Fruit fly (Drosophila melanogaster) whole organism, embryonic: Measurements from ENCODE around the gene GC.

Experiments
- Adf1 ChIP-seq: fragments of 200-800 bp; sonication (Bioruptor generic); IDR thresholded peaks from 2 replicates; pipeline ENCODE4 v1.3.6; 2022; ENCODE audit warnings: missing biosample characterization, missing genetic modification characterization
- Awh ChIP-seq: fragments of 200-800 bp; sonication (Bioruptor generic); IDR thresholded peaks from 2 replicates; pipeline ENCODE4, ENCODE4 v1.3.6; 2022; ENCODE audit warnings: missing biosample characterization, missing genetic modification characterization
- B-H1 ChIP-seq: fragments of 200-800 bp; sonication (Bioruptor generic); IDR thresholded peaks from 3 replicates; pipeline ENCODE4 v1.3.6; 2022; ENCODE audit warnings: missing biosample characterization, missing genetic modification characterization
- Bdp1 ChIP-seq: fragments of 200-800 bp; sonication (Bioruptor generic); optimal IDR thresholded peaks from 3 replicates; lab custom pipeline; 2016; ENCODE audit warnings: missing biosample characterization, missing genetic modification characterization
- CG12219 ChIP-seq: fragments of 200-800 bp; sonication (Bioruptor generic); optimal IDR thresholded peaks from 3 replicates; lab custom pipeline; 2018; ENCODE audit warnings: missing biosample characterization, mild to moderate bottlenecking, missing genetic modification characterization
- CG13424 ChIP-seq: fragments of 200-800 bp; sonication (Bioruptor generic); optimal IDR thresholded peaks from 2 replicates; lab custom pipeline; 2019; ENCODE audit warnings: missing biosample characterization, mild to moderate bottlenecking, missing genetic modification characterization, moderate library complexity
- CG16813 ChIP-seq: fragments of 200-800 bp; sonication (Bioruptor generic); IDR thresholded peaks from 3 replicates; pipeline ENCODE4 v1.3.6; 2022; ENCODE audit warnings: missing biosample characterization, missing genetic modification characterization; ENCODE audit not compliant: partially characterized antibody
- CG17359 ChIP-seq: fragments of 200-800 bp; sonication (Bioruptor generic); optimal IDR thresholded peaks from 3 replicates; lab custom pipeline; 2018; ENCODE audit warnings: missing biosample characterization, mild to moderate bottlenecking, missing genetic modification characterization, moderate library complexity
- CG18764 ChIP-seq: fragments of 200-800 bp; sonication (Bioruptor generic); optimal IDR thresholded peaks from 3 replicates; lab custom pipeline; 2016; ENCODE audit warnings: missing biosample characterization, missing genetic modification characterization
- CG3163 ChIP-seq: fragments of 200-800 bp; sonication (Bioruptor generic); optimal IDR thresholded peaks from 3 replicates; lab custom pipeline; 2016; ENCODE audit warnings: missing biosample characterization, missing genetic modification characterization
- CG34224 ChIP-seq: fragments of 200-800 bp; sonication (Bioruptor generic); IDR thresholded peaks from 3 replicates; pipeline ENCODE4 v1.3.6; 2022; ENCODE audit warnings: missing biosample characterization, missing genetic modification characterization; ENCODE audit not compliant: partially characterized antibody
- CG4282 ChIP-seq: fragments of 200-800 bp; sonication (Bioruptor generic); optimal IDR thresholded peaks from 2 replicates; lab custom pipeline; 2016; ENCODE audit warnings: missing biosample characterization, missing genetic modification characterization
- CG5180 ChIP-seq: fragments of 200-800 bp; sonication (Bioruptor generic); optimal IDR thresholded peaks from 3 replicates; lab custom pipeline; 2017; ENCODE audit warnings: missing biosample characterization, missing genetic modification characterization, mild to moderate bottlenecking, moderate library complexity, missing genetic modification reagents
- CG5953 ChIP-seq: fragments of 200-800 bp; sonication (Bioruptor generic); IDR thresholded peaks from 2 replicates; pipeline ENCODE4 v1.3.6; 2022; ENCODE audit warnings: missing biosample characterization, missing genetic modification characterization
- CG7556 ChIP-seq: fragments of 200-800 bp; sonication (Bioruptor generic); optimal IDR thresholded peaks from 2 replicates; lab custom pipeline; 2017; ENCODE audit warnings: missing biosample characterization, mild to moderate bottlenecking, missing genetic modification characterization
- CG8765 ChIP-seq: fragments of 200-800 bp; sonication (Bioruptor generic); IDR thresholded peaks from 2 replicates; pipeline ENCODE4 v1.3.6; 2022; ENCODE audit warnings: missing biosample characterization, missing genetic modification characterization
- Dfd ChIP-seq, 2 experiments: fragments of >200 bp; optimal IDR thresholded peaks; 2 replicates each; lab custom pipeline; 2017; ENCODE audit warnings: missing biosample characterization in 2 of 2, missing genetic modification characterization in 2 of 2
- Drgx ChIP-seq: fragments of 200-800 bp; sonication (Bioruptor generic); IDR thresholded peaks from 2 replicates; pipeline ENCODE4 v1.3.6; 2022; ENCODE audit warnings: missing biosample characterization, missing genetic modification characterization
- Ets65A ChIP-seq: fragments of 200-800 bp; sonication (Bioruptor generic); peaks from one replicate; lab custom pipeline; 2016; ENCODE audit warnings: missing biosample characterization, missing genetic modification characterization
- Fer1 ChIP-seq: fragments of 200-800 bp; sonication (Bioruptor generic); optimal IDR thresholded peaks from 2 replicates; lab custom pipeline; 2017; ENCODE audit warnings: missing biosample characterization, mild to moderate bottlenecking, missing genetic modification characterization
- Hr78 ChIP-seq, 2 experiments: fragments of 200-800 bp in 1 of 2; fragments of >200 bp in 1 of 2; sonication (Bioruptor generic) in 1 of 2; optimal IDR thresholded peaks; 2 replicates each; lab custom pipeline; 2017 to 2019; ENCODE audit warnings: missing biosample characterization in 2 of 2, missing genetic modification characterization in 2 of 2, mild to moderate bottlenecking in 1 of 2, moderate library complexity in 1 of 2
- Hsf ChIP-seq: fragments of 200-800 bp; sonication (Bioruptor generic); optimal IDR thresholded peaks from 3 replicates; lab custom pipeline; 2016; ENCODE audit warnings: missing biosample characterization, missing genetic modification characterization
- Lhr ChIP-seq: fragments of 200-800 bp; sonication (Bioruptor generic); optimal IDR thresholded peaks from 3 replicates; lab custom pipeline; 2017; ENCODE audit warnings: mild to moderate bottlenecking, missing biosample characterization, missing genetic modification reagents, missing genetic modification characterization
- Lpt ChIP-seq: fragments of >200 bp; optimal IDR thresholded peaks from 2 replicates; lab custom pipeline; 2018; ENCODE audit warnings: missing biosample characterization, missing genetic modification characterization
- MBD-R2 ChIP-seq: fragments of 200-800 bp; sonication (Bioruptor generic); IDR thresholded peaks from 2 replicates; pipeline ENCODE4 v1.3.6; 2022; ENCODE audit warnings: missing biosample characterization, missing genetic modification characterization
- NC2α ChIP-seq: fragments of 200-800 bp; sonication (Bioruptor generic); optimal IDR thresholded peaks from 2 replicates; lab custom pipeline; 2016; ENCODE audit warnings: missing biosample characterization, missing genetic modification characterization
- Sin3A ChIP-seq: fragments of >200 bp; optimal IDR thresholded peaks from 2 replicates; lab custom pipeline; 2018
- Usf ChIP-seq: fragments of 200-800 bp; sonication (Bioruptor generic); optimal IDR thresholded peaks from 2 replicates; lab custom pipeline; 2017; ENCODE audit warnings: missing genotype, missing biosample characterization, missing genetic modification characterization
- Xbp1 ChIP-seq: fragments of 200-800 bp; sonication (Bioruptor generic); optimal IDR thresholded peaks from 3 replicates; lab custom pipeline; 2016; ENCODE audit warnings: missing biosample characterization, mild to moderate bottlenecking, missing genetic modification characterization
- Xrp1 ChIP-seq: fragments of 200-800 bp; sonication (Bioruptor generic); IDR thresholded peaks from 2 replicates; pipeline ENCODE4 v1.3.6; 2022; ENCODE audit warnings: missing biosample characterization, missing genetic modification characterization
- abd-A ChIP-seq: fragments of 200-800 bp; sonication (Bioruptor generic); optimal IDR thresholded peaks from 3 replicates; lab custom pipeline; 2019; ENCODE audit warnings: missing biosample characterization, mild to moderate bottlenecking, missing genetic modification characterization, moderate library complexity
- ash1 ChIP-seq: fragments of 200-800 bp; sonication (Bioruptor generic); optimal IDR thresholded peaks from 2 replicates; lab custom pipeline; 2018; ENCODE audit warnings: missing biosample characterization, mild to moderate bottlenecking, missing genetic modification characterization
- az2 ChIP-seq: fragments of 200-800 bp; sonication (Bioruptor generic); optimal IDR thresholded peaks from 3 replicates; lab custom pipeline; 2016; ENCODE audit warnings: missing biosample characterization, missing genetic modification characterization
- bab2 ChIP-seq: fragments of 200-800 bp; sonication (Bioruptor generic); optimal IDR thresholded peaks from 2 replicates; lab custom pipeline; 2016; ENCODE audit warnings: missing biosample characterization, missing genetic modification characterization
- bcd ChIP-seq: fragments of 200-800 bp; sonication (Bioruptor generic); optimal IDR thresholded peaks from 2 replicates; lab custom pipeline; 2017; ENCODE audit warnings: missing biosample characterization, mild to moderate bottlenecking, missing genetic modification characterization
- ci ChIP-seq: fragments of 200-800 bp; sonication (Bioruptor generic); IDR thresholded peaks from 3 replicates; pipeline ENCODE4 v1.3.6; 2022; ENCODE audit warnings: missing biosample characterization, missing genetic modification characterization
- cwo ChIP-seq: fragments of 200-800 bp; sonication (Bioruptor generic); optimal IDR thresholded peaks from 3 replicates; lab custom pipeline; 2017; ENCODE audit warnings: missing biosample characterization, missing genetic modification characterization, mild to moderate bottlenecking, moderate library complexity, missing genetic modification reagents
- da ChIP-seq: fragments of 200-800 bp; sonication (Bioruptor generic); optimal IDR thresholded peaks from 2 replicates; lab custom pipeline; 2016; ENCODE audit warnings: missing biosample characterization, missing genetic modification characterization
- dm ChIP-seq: fragments of 200-800 bp; sonication (Bioruptor generic); optimal IDR thresholded peaks from 3 replicates; lab custom pipeline; 2016; ENCODE audit warnings: missing biosample characterization, missing genetic modification characterization
- fd96Cb ChIP-seq: fragments of 200-800 bp; sonication (Bioruptor generic); optimal IDR thresholded peaks from 2 replicates; lab custom pipeline; 2018; ENCODE audit warnings: missing biosample characterization, mild to moderate bottlenecking, missing genetic modification characterization, moderate library complexity
- gt ChIP-seq: fragments of 200-800 bp; sonication (Bioruptor generic); IDR thresholded peaks from 2 replicates; pipeline ENCODE4 v1.3.6; 2022; ENCODE audit warnings: missing biosample characterization, missing genetic modification characterization
- hkb ChIP-seq, 2 experiments: fragments of 200-800 bp in 1 of 2; fragments of >200 bp in 1 of 2; sonication (Bioruptor generic) in 1 of 2; IDR thresholded peaks in 1 of 2; optimal IDR thresholded peaks in 1 of 2; 2 replicates each; pipeline versions ENCODE4 v1.3.6 to Lab custom; 2017 to 2022; ENCODE audit warnings: missing biosample characterization in 1 of 2, missing genetic modification characterization in 1 of 2
- inv ChIP-seq: fragments of 200-800 bp; sonication (Bioruptor generic); IDR thresholded peaks from 2 replicates; pipeline ENCODE4 v1.3.6; 2022; ENCODE audit warnings: missing biosample characterization, missing genetic modification characterization; ENCODE audit not compliant: partially characterized antibody
- klu ChIP-seq: fragments of 200-800 bp; sonication (Bioruptor generic); IDR thresholded peaks from 2 replicates; pipeline ENCODE4 v1.3.6; 2022; ENCODE audit warnings: missing biosample characterization, missing genetic modification characterization
- knrl ChIP-seq: fragments of 200-800 bp; sonication (Bioruptor generic); IDR thresholded peaks from 3 replicates; pipeline ENCODE4 v1.3.6; 2022; ENCODE audit warnings: missing biosample characterization, missing genetic modification characterization; ENCODE audit not compliant: partially characterized antibody
- lilli ChIP-seq: fragments of 200-800 bp; sonication (Bioruptor generic); optimal IDR thresholded peaks from 3 replicates; lab custom pipeline; 2016; ENCODE audit warnings: missing biosample characterization, missing genetic modification characterization
- nerfin-1 ChIP-seq: fragments of 200-800 bp; sonication (Bioruptor generic); optimal IDR thresholded peaks from 3 replicates; lab custom pipeline; 2019; ENCODE audit warnings: missing biosample characterization, mild to moderate bottlenecking, missing genetic modification characterization, moderate library complexity
- pnt ChIP-seq: fragments of 200-800 bp; sonication (Bioruptor generic); optimal IDR thresholded peaks from 3 replicates; lab custom pipeline; 2016; ENCODE audit warnings: missing biosample characterization, missing genetic modification characterization
- salm ChIP-seq: fragments of 200-800 bp; sonication (Bioruptor generic); optimal IDR thresholded peaks from 2 replicates; lab custom pipeline; 2018; ENCODE audit warnings: missing biosample characterization, mild to moderate bottlenecking, missing genetic modification characterization
- tup ChIP-seq: fragments of 200-800 bp; sonication (Bioruptor generic); optimal IDR thresholded peaks from 2 replicates; lab custom pipeline; 2016; ENCODE audit warnings: missing biosample characterization, mild to moderate bottlenecking, missing genetic modification characterization, moderate library complexity

The GC gene

DNA sequence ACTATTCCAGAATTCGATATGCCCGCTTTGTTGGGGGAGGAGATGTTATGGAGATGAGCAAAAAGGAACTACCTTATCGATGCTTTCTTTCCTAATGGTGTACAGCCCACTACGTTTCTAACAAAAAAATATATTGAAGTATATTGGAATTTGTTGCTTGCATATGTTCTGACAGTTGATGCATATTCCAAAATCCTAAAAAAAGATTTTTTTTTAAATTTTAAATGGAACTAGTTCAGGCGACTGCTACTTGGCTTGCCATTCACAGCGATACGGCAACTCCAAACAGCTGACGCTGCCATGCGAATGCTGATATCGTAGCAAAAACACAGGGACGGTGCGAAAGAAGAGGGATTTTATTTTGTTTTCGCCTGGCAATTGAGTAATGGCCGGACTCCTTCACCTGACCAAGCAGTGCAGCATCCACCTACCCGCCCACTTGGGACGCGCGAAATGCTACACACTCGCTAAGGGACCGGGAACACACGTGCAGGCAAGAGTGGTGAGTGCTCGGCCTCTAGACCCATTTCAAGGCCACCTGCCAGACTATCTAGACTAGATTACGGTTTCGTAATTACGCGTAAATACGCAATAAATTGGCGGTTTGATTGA is 10.9 kb downstream of the GC start, which contains the start of the genes CG13926, ABCB7 and CG33230 (continued):
- 0 out of 2 replicates have a peak, but pooled peaks have one; percentile 36 for TF ChIP-seq Xrp1
- no peak for TF ChIP-seq fd96Cb (tag; lab: Kevin White, UChicago)
- no peak for TF ChIP-seq salm
- TF ChIP-seq B-H1 = no peak
- no peak for TF ChIP-seq pnt (GFP tag; lab: Kevin White, UChicago)
- TF ChIP-seq bcd (GFP tag; lab: Kevin White, UChicago) = peak; percentile 15
- TF ChIP-seq da (GFP tag; lab: Kevin White, UChicago) = no peak
- TF ChIP-seq tup (GFP tag; lab: Kevin White, UChicago) = no peak
- TF ChIP-seq Usf (GFP tag; lab: Kevin White, UChicago) = no peak
- TF ChIP-seq CG18764 = no peak
- TF ChIP-seq nerfin-1 (tag; lab: Kevin White, UChicago) = peak; percentile 33
- no peak for TF ChIP-seq Awh (GFP tag; lab: Robert Waterston, UW)
- no peak for TF ChIP-seq gt (GFP tag; lab: Robert Waterston, UW)
- no peak for TF ChIP-seq CG5953 (GFP tag; lab: Robert Waterston, UW)
- peak; percentile 8 for TF ChIP-seq Lhr
- TF ChIP-seq hkb (optimal IDR thresholded peaks at IDR 0.05; lab: Kevin White, UChicago) = peak; percentile 75
- TF ChIP-seq hkb (GFP tag; IDR thresholded peaks at IDR 0.05; lab: Robert Waterston, UW) = no peak
- peak; percentile 50 for TF ChIP-seq cwo (GFP tag; lab: Kevin White, UChicago)
- no peak for TF ChIP-seq abd-A (tag; lab: Kevin White, UChicago)
- peak; percentile 13 for TF ChIP-seq Bdp1
- no peak for TF ChIP-seq CG7556 (GFP tag; lab: Kevin White, UChicago)
- peak; percentile 64 for TF ChIP-seq Sin3A (lab: Kevin White, UChicago)
- no peak for TF ChIP-seq dm (GFP tag; lab: Kevin White, UChicago)
- peak; percentile 7 for TF ChIP-seq Xbp1 (GFP tag; lab: Kevin White, UChicago)
- no peak for TF ChIP-seq Dfd (GFP tag; optimal IDR thresholded peaks at IDR 0.05; lab: Kevin White, UChicago)
- peak; percentile 27 for TF ChIP-seq Fer1 (GFP tag; lab: Kevin White, UChicago)
- TF ChIP-seq CG8765 (GFP tag; lab: Robert Waterston, UW) = no peak
- TF ChIP-seq MBD-R2 (GFP tag; lab: Robert Waterston, UW) = peak; percentile 84
- TF ChIP-seq az2 (GFP tag; lab: Kevin White, UChicago) = peak; percentile 8
- peak; percentile 20; the same call in 1 of the 2 replicates for TF ChIP-seq inv (GFP tag; lab: Robert Waterston, UW)
- TF ChIP-seq CG34224 (GFP tag; lab: Robert Waterston, UW) = peak; percentile 66; the same call in 2 of the 3 replicates
- TF ChIP-seq knrl = peak; percentile 71
- peak; percentile 92 for TF ChIP-seq Ets65A (GFP tag; lab: Kevin White, UChicago)
- peak; percentile 36 for TF ChIP-seq bab2 (GFP tag; lab: Kevin White, UChicago)
- TF ChIP-seq Adf1 (GFP tag; lab: Robert Waterston, UW) = peak; percentile 20; the same call in 1 of the 2 replicates
- no peak for TF ChIP-seq ash1 (GFP tag; lab: Kevin White, UChicago)
- 0 out of 2 replicates have a peak, but pooled peaks have one; percentile 12 for TF ChIP-seq Drgx (GFP tag; lab: Robert Waterston, UW)
- no peak; the same call in 2 of the 3 replicates for TF ChIP-seq ci (GFP tag; lab: Robert Waterston, UW)
- peak; percentile 39 for TF ChIP-seq CG13424 (tag; lab: Kevin White, UChicago)
- no peak for TF ChIP-seq Hr78 (GFP tag; optimal IDR thresholded peaks at IDR 0.05; lab: Kevin White, UChicago)
- no peak for TF ChIP-seq CG17359 (tag; lab: Kevin White, UChicago)
- TF ChIP-seq NC2α = no peak
- TF ChIP-seq CG3163 (GFP tag; lab: Kevin White, UChicago) = no peak
- no peak for TF ChIP-seq CG4282 (GFP tag; lab: Kevin White, UChicago)
- TF ChIP-seq CG16813 (GFP tag; lab: Robert Waterston, UW) = peak; percentile 43; the same call in 1 of the 3 replicates
- peak; percentile 40 for TF ChIP-seq Hsf (GFP tag; lab: Kevin White, UChicago)
- no peak for TF ChIP-seq CG5180
- TF ChIP-seq klu (GFP tag; lab: Robert Waterston, UW) = no peak
- no peak for TF ChIP-seq Lpt
- TF ChIP-seq lilli (GFP tag; lab: Kevin White, UChicago) = peak; percentile 64
- no peak for TF ChIP-seq CG12219 (GFP tag; lab: Kevin White, UChicago)
